Fruit fly (Drosophila melanogaster) whole organism, embryonic: ENCODE data around the gene CG42240.
A peak's percentile ranks its signal among the peaks of the same experiment; 100 is the strongest.

ENCODE experiments used
- Adf1 ChIP-seq: fragments of 200-800 bp; sonication (Bioruptor generic); IDR thresholded peaks from 2 replicates; pipeline ENCODE4 v1.3.6; 2022; ENCODE audit warnings: missing biosample characterization, missing genetic modification characterization
- Asciz ChIP-seq: fragments of 200-800 bp; sonication (Bioruptor generic); optimal IDR thresholded peaks from 2 replicates; lab custom pipeline; 2017; ENCODE audit warnings: missing biosample characterization, mild to moderate bottlenecking, missing genetic modification characterization, missing genetic modification reagents
- CG10267 ChIP-seq: fragments of 200-800 bp; sonication (Bioruptor generic); optimal IDR thresholded peaks from 2 replicates; lab custom pipeline; 2018; ENCODE audit warnings: missing biosample characterization, mild to moderate bottlenecking, missing genetic modification characterization, moderate library complexity
- CG11398 ChIP-seq: fragments of 200-800 bp; sonication (Bioruptor generic); optimal IDR thresholded peaks from 2 replicates; lab custom pipeline; 2016; ENCODE audit warnings: missing biosample characterization, missing genetic modification characterization
- CG11504 ChIP-seq: fragments of 200-800 bp; sonication (Bioruptor generic); optimal IDR thresholded peaks from 3 replicates; lab custom pipeline; 2019; ENCODE audit warnings: missing biosample characterization, mild to moderate bottlenecking, missing genetic modification characterization, moderate library complexity
- CG12391 ChIP-seq: fragments of 200-800 bp; sonication (Bioruptor generic); optimal IDR thresholded peaks from 3 replicates; lab custom pipeline; 2018; ENCODE audit warnings: missing biosample characterization, mild to moderate bottlenecking, missing genetic modification characterization, moderate library complexity
- CG13123 ChIP-seq: fragments of 200-800 bp; sonication (Bioruptor generic); optimal IDR thresholded peaks from 2 replicates; lab custom pipeline; 2016; ENCODE audit warnings: missing biosample characterization, missing genetic modification characterization
- CG15269 ChIP-seq: fragments of 200-800 bp; sonication (Bioruptor generic); optimal IDR thresholded peaks from 2 replicates; lab custom pipeline; 2018; ENCODE audit warnings: missing biosample characterization, mild to moderate bottlenecking, missing genetic modification characterization, moderate library complexity
- CG15514 ChIP-seq: fragments of 200-800 bp; sonication (Bioruptor generic); optimal IDR thresholded peaks from 3 replicates; lab custom pipeline; 2017; ENCODE audit warnings: missing biosample characterization, missing genetic modification characterization, mild to moderate bottlenecking, moderate library complexity, missing genetic modification reagents
- CG16863 ChIP-seq: fragments of 200-800 bp; sonication (Bioruptor generic); optimal IDR thresholded peaks from 3 replicates; lab custom pipeline; 2016; ENCODE audit warnings: missing biosample characterization, missing genetic modification characterization
- CG1832 ChIP-seq: fragments of 200-800 bp; sonication (Bioruptor generic); optimal IDR thresholded peaks from 2 replicates; lab custom pipeline; 2017; ENCODE audit warnings: missing biosample characterization, mild to moderate bottlenecking, missing genetic modification characterization, inconsistent platforms
- CG2116 ChIP-seq: fragments of 200-800 bp; sonication (Bioruptor generic); optimal IDR thresholded peaks from 3 replicates; lab custom pipeline; 2018; ENCODE audit warnings: missing biosample characterization, mild to moderate bottlenecking, missing genetic modification characterization
- CG2120 ChIP-seq: fragments of 200-800 bp; sonication (Bioruptor generic); optimal IDR thresholded peaks from 3 replicates; lab custom pipeline; 2016; ENCODE audit warnings: missing biosample characterization, missing genetic modification characterization
- CG2199 ChIP-seq: fragments of 200-800 bp; sonication (Bioruptor generic); IDR thresholded peaks from 3 replicates; pipeline ENCODE4 v1.3.6; 2022; ENCODE audit warnings: missing biosample characterization, missing genetic modification characterization
- CG30020 ChIP-seq: fragments of 200-800 bp; optimal IDR thresholded peaks from 2 replicates; lab custom pipeline; 2019; ENCODE audit warnings: missing biosample characterization, mild to moderate bottlenecking, missing genetic modification characterization, moderate library complexity
- CG32532 ChIP-seq: fragments of 200-800 bp; sonication (Bioruptor generic); IDR thresholded peaks from 2 replicates; pipeline ENCODE4 v1.3.6; 2022; ENCODE audit warnings: missing biosample characterization, missing genetic modification characterization
- CG32767 ChIP-seq: fragments of 200-800 bp; sonication (Bioruptor generic); IDR thresholded peaks from 2 replicates; pipeline ENCODE4 v1.3.6; 2022; ENCODE audit warnings: missing biosample characterization, missing genetic modification characterization
- CG34422 ChIP-seq: fragments of 200-800 bp; sonication (Bioruptor generic); IDR thresholded peaks from 3 replicates; pipeline ENCODE4 v1.3.6; 2022; ENCODE audit warnings: missing biosample characterization, missing genetic modification characterization
- CG42726 ChIP-seq: fragments of 200-800 bp; sonication (Bioruptor generic); IDR thresholded peaks from 2 replicates; pipeline ENCODE4 v1.3.6; 2022; ENCODE audit warnings: missing biosample characterization, missing genetic modification characterization; ENCODE audit not compliant: partially characterized antibody
- CG6175 ChIP-seq: fragments of 200-800 bp; sonication (Bioruptor generic); IDR thresholded peaks from 3 replicates; pipeline ENCODE4 v1.3.6; 2022; ENCODE audit warnings: missing biosample characterization, missing genetic modification characterization
- CG9932 ChIP-seq: fragments of 200-800 bp; sonication (Bioruptor generic); IDR thresholded peaks from 2 replicates; pipeline ENCODE4 v1.3.6; 2022; ENCODE audit warnings: missing biosample characterization, missing genetic modification characterization
- D19A ChIP-seq: fragments of 200-800 bp; optimal IDR thresholded peaks from 3 replicates; lab custom pipeline; 2019; ENCODE audit warnings: missing biosample characterization, mild to moderate bottlenecking, missing genetic modification characterization, moderate library complexity
- Drgx ChIP-seq: fragments of 200-800 bp; sonication (Bioruptor generic); IDR thresholded peaks from 2 replicates; pipeline ENCODE4 v1.3.6; 2022; ENCODE audit warnings: missing biosample characterization, missing genetic modification characterization
- Hmx ChIP-seq: fragments of 200-800 bp; sonication (Bioruptor generic); optimal IDR thresholded peaks from 2 replicates; lab custom pipeline; 2016; ENCODE audit warnings: missing biosample characterization, missing genetic modification characterization
- Hr51 ChIP-seq, 2 experiments: fragments of 200-800 bp; sonication (Bioruptor generic); optimal IDR thresholded peaks; 2 replicates in 1 of 2; 3 replicates in 1 of 2; lab custom pipeline; 2016 to 2018; ENCODE audit warnings: missing biosample characterization in 2 of 2, missing genetic modification characterization in 2 of 2, mild to moderate bottlenecking in 1 of 2, moderate library complexity in 1 of 2
- Lhr ChIP-seq: fragments of 200-800 bp; sonication (Bioruptor generic); optimal IDR thresholded peaks from 3 replicates; lab custom pipeline; 2017; ENCODE audit warnings: mild to moderate bottlenecking, missing biosample characterization, missing genetic modification reagents, missing genetic modification characterization
- Med ChIP-seq: fragments of 200-800 bp; sonication (Bioruptor generic); peaks from one replicate; lab custom pipeline; 2016; ENCODE audit warnings: missing biosample characterization, missing genetic modification characterization, mild to moderate bottlenecking, inconsistent platforms, moderate library complexity
- NC2α ChIP-seq: fragments of 200-800 bp; sonication (Bioruptor generic); optimal IDR thresholded peaks from 2 replicates; lab custom pipeline; 2016; ENCODE audit warnings: missing biosample characterization, missing genetic modification characterization
- fu2 ChIP-seq: fragments of 200-800 bp; sonication (Bioruptor generic); optimal IDR thresholded peaks from 2 replicates; lab custom pipeline; 2016; ENCODE audit warnings: missing biosample characterization, missing genetic modification characterization
- gro ChIP-seq: fragments of 200-800 bp; sonication (Bioruptor generic); optimal IDR thresholded peaks from 2 replicates; lab custom pipeline; 2016; ENCODE audit warnings: missing biosample characterization, missing genetic modification characterization
- knrl ChIP-seq: fragments of 200-800 bp; sonication (Bioruptor generic); IDR thresholded peaks from 3 replicates; pipeline ENCODE4 v1.3.6; 2022; ENCODE audit warnings: missing biosample characterization, missing genetic modification characterization; ENCODE audit not compliant: partially characterized antibody
- lov ChIP-seq, 2 experiments: fragments of 200-800 bp in 1 of 2; fragments of >200 bp in 1 of 2; sonication (Bioruptor generic) in 1 of 2; IDR thresholded peaks in 1 of 2; optimal IDR thresholded peaks in 1 of 2; 2 replicates in 1 of 2; 3 replicates in 1 of 2; pipeline versions ENCODE4 v1.3.6 to Lab custom; 2017 to 2022; ENCODE audit warnings: missing biosample characterization in 1 of 2, missing genetic modification characterization in 1 of 2
- luna ChIP-seq: fragments of 200-800 bp; sonication (Bioruptor generic); optimal IDR thresholded peaks from 2 replicates; lab custom pipeline; 2016; ENCODE audit warnings: missing biosample characterization, missing genetic modification characterization
- nom ChIP-seq: fragments of 200-800 bp; sonication (Bioruptor generic); optimal IDR thresholded peaks from 2 replicates; lab custom pipeline; 2017; ENCODE audit warnings: missing biosample characterization, missing genetic modification characterization, mild to moderate bottlenecking, moderate library complexity, missing genetic modification reagents
- pb ChIP-seq: fragments of 200-800 bp; sonication (Bioruptor generic); optimal IDR thresholded peaks from 3 replicates; lab custom pipeline; 2016; ENCODE audit warnings: missing biosample characterization, missing genetic modification characterization
- pho ChIP-seq: fragments of 200-800 bp; sonication (Bioruptor generic); optimal IDR thresholded peaks from 2 replicates; lab custom pipeline; 2016; ENCODE audit warnings: missing biosample characterization, missing genetic modification characterization
- rib ChIP-seq: fragments of 200-800 bp; sonication (Bioruptor generic); IDR thresholded peaks from 2 replicates; pipeline ENCODE4 v1.3.6; 2022; ENCODE audit warnings: missing biosample characterization, missing genetic modification characterization
- sc ChIP-seq, 3 experiments: fragments of >200 bp in 2 of 3; fragments of 200-800 bp in 1 of 3; sonication (Bioruptor generic) in 1 of 3; optimal IDR thresholded peaks; 2 replicates in 2 of 3; 3 replicates in 1 of 3; lab custom pipeline; 2017; ENCODE audit warnings: mild to moderate bottlenecking in 1 of 3, missing biosample characterization in 1 of 3, missing genetic modification characterization in 1 of 3, missing genetic modification reagents in 1 of 3
- sisA ChIP-seq: fragments of 200-800 bp; sonication (Bioruptor generic); IDR thresholded peaks from 2 replicates; pipeline ENCODE4 v1.3.6; 2022; ENCODE audit warnings: missing biosample characterization, missing genetic modification characterization
- slp2 ChIP-seq: fragments of 200-800 bp; sonication (Bioruptor generic); optimal IDR thresholded peaks from 2 replicates; lab custom pipeline; 2016; ENCODE audit warnings: missing biosample characterization, missing genetic modification characterization
- sr ChIP-seq: fragments of 200-800 bp; sonication (Bioruptor generic); IDR thresholded peaks from 3 replicates; pipeline ENCODE4 v1.3.6; 2022; ENCODE audit warnings: missing biosample characterization, missing genetic modification characterization
- vvl ChIP-seq: fragments of 200-800 bp; sonication (Bioruptor generic); IDR thresholded peaks from 2 replicates; pipeline ENCODE4 v1.3.6; 2022; ENCODE audit warnings: missing biosample characterization, missing genetic modification characterization

Gene CG42240

dm6 chrX:6301052-6301451 lies 29.6 kb upstream of the CG42240 start, which contains the start of gene CG12219 (continued):
- TF ChIP-seq CG11398 (GFP tag; lab: Kevin White, UChicago) = no peak
- no peak for TF ChIP-seq CG15269 (tag; lab: Kevin White, UChicago)
- peak; percentile 61 for TF ChIP-seq CG2116 (GFP tag; lab: Kevin White, UChicago)
- peak; percentile 51 for TF ChIP-seq CG15514 (GFP tag; lab: Kevin White, UChicago)
- peak; percentile 13 for TF ChIP-seq CG10267 (tag; lab: Kevin White, UChicago)
- TF ChIP-seq pb (GFP tag; lab: Kevin White, UChicago) = no peak
- no peak for TF ChIP-seq CG13123
- no peak for TF ChIP-seq CG34422 (GFP tag; lab: Robert Waterston, UW)
- TF ChIP-seq CG16863 (GFP tag; lab: Kevin White, UChicago) = no peak
- peak; percentile 36; the same call in 1 of the 3 replicates for TF ChIP-seq knrl
- TF ChIP-seq Asciz (GFP tag; lab: Kevin White, UChicago) = no peak
- 0 out of 2 replicates have a peak, but pooled peaks have one; percentile 8 for TF ChIP-seq CG42726 (GFP tag; lab: Robert Waterston, UW)
- TF ChIP-seq nom (GFP tag; lab: Kevin White, UChicago) = no peak
- TF ChIP-seq fu2 = no peak
- TF ChIP-seq luna (GFP tag; lab: Kevin White, UChicago) = no peak
- TF ChIP-seq CG32532 = no peak

- TF ChIP-seq sr (GFP tag; lab: Robert Waterston, UW) (peak; percentile 54; the same call in 1 of the 3 replicates), lov (optimal IDR thresholded peaks at IDR 0.05; lab: Kevin White, UChicago) (no peak), lov (GFP tag; IDR thresholded peaks at IDR 0.05; lab: Robert Waterston, UW) (no peak), rib (GFP tag; lab: Robert Waterston, UW) (no peak), CG11504 (tag; lab: Kevin White, UChicago) (peak; percentile 29), CG2120 (GFP tag; lab: Kevin White, UChicago) (peak; percentile 20), slp2 (no peak), CG9932 (GFP tag; lab: Robert Waterston, UW) (no peak), Med (GFP tag; lab: Kevin White, UChicago) (peak; percentile 37), CG15269 (tag; lab: Kevin White, UChicago) (peak; percentile 2), Lhr (no peak), CG32767 (GFP tag; lab: Robert Waterston, UW) (no peak), vvl (GFP tag; lab: Robert Waterston, UW) (peak; percentile 22; the same call in 1 of the 2 replicates), Hr51 (GFP tag; optimal IDR thresholded peaks at IDR 0.05; lab: Kevin White, UChicago) (peak in 1 of 2 experiments; percentile 20), sc (optimal IDR thresholded peaks at IDR 0.05; lab: Kevin White, UChicago) (no peak), sc (GFP tag; optimal IDR thresholded peaks at IDR 0.05; lab: Kevin White, UChicago) (no peak), CG12391 (tag; lab: Kevin White, UChicago) (peak; percentile 3)
These were observed 27.4 kb upstream of the CG42240 start for dm6 chrX:6303196-6303595.

dm6 chrX:6303675-6304074 lies 27.0 kb upstream of the CG42240 start, which contains the start of gene CG3823:
TSS of gene CG3823 (plus strand) at chrX:6303975.
- no peak for TF ChIP-seq pho
- TF ChIP-seq Drgx (GFP tag; lab: Robert Waterston, UW) = no peak
- TF ChIP-seq CG32767 (GFP tag; lab: Robert Waterston, UW) = no peak
- TF ChIP-seq sisA = no peak
- TF ChIP-seq CG30020 (tag; lab: Kevin White, UChicago) = no peak
- no peak for TF ChIP-seq Hmx (GFP tag; lab: Kevin White, UChicago)
- TF ChIP-seq CG6175 (GFP tag; lab: Robert Waterston, UW) = 0 out of 3 replicates have a peak, but pooled peaks have one; percentile 18
- TF ChIP-seq CG16863 (GFP tag; lab: Kevin White, UChicago) = no peak
- TF ChIP-seq CG2199 = no peak
- TF ChIP-seq Adf1 = peak; percentile 61
- TF ChIP-seq D19A = no peak
- peak; percentile 21 for TF ChIP-seq CG1832 (GFP tag; lab: Kevin White, UChicago)
- no peak for TF ChIP-seq gro
- TF ChIP-seq NC2α (GFP tag; lab: Kevin White, UChicago) = no peak
- TF ChIP-seq, all 482 proteins: peak for 3
